Fruit fly (Drosophila melanogaster) whole organism, pupa: ENCODE results near the gene CG7341.

ENCODE experiments used
- CG12605 ChIP-seq: fragments of 200-800 bp; sonication (Bioruptor generic); IDR thresholded peaks from 2 replicates; pipeline ENCODE4 v1.3.6; 2022; ENCODE audit warnings: missing biosample characterization, missing genetic modification characterization
- CG32121 ChIP-seq: fragments of 200-800 bp; sonication (Bioruptor generic); IDR thresholded peaks from 2 replicates; pipeline ENCODE4 v1.3.6; 2022; ENCODE audit warnings: missing biosample characterization, missing genetic modification characterization
- CG34367 ChIP-seq: fragments of 200-800 bp; sonication (Bioruptor generic); optimal IDR thresholded peaks from 2 replicates; lab custom pipeline; 2018; ENCODE audit warnings: missing biosample characterization, mild to moderate bottlenecking, missing genetic modification characterization
- CG4496 ChIP-seq: fragments of 200-800 bp; sonication (Bioruptor generic); IDR thresholded peaks from 3 replicates; pipeline ENCODE4 v1.3.6; 2022; ENCODE audit warnings: missing biosample characterization, missing genetic modification characterization
- CG8159 ChIP-seq: fragments of 200-800 bp; sonication (Bioruptor generic); optimal IDR thresholded peaks from 3 replicates; lab custom pipeline; 2018; ENCODE audit warnings: missing biosample characterization, mild to moderate bottlenecking, missing genetic modification characterization, moderate library complexity
- CG9948 ChIP-seq: fragments of 200-800 bp; sonication (Bioruptor generic); optimal IDR thresholded peaks from 2 replicates; lab custom pipeline; 2018; ENCODE audit warnings: missing biosample characterization, mild to moderate bottlenecking, missing genetic modification characterization, moderate library complexity
- D1 ChIP-seq: fragments of 200-800 bp; sonication (Bioruptor generic); optimal IDR thresholded peaks from 2 replicates; lab custom pipeline; 2018; ENCODE audit warnings: missing biosample characterization, mild to moderate bottlenecking, missing genetic modification characterization, moderate library complexity
- Ets98B ChIP-seq: fragments of 200-800 bp; sonication (Bioruptor generic); IDR thresholded peaks from 2 replicates; pipeline ENCODE4 v1.3.6; 2022; ENCODE audit warnings: missing biosample characterization, missing genetic modification characterization
- Pif1A ChIP-seq: fragments of 200-800 bp; sonication (Bioruptor generic); optimal IDR thresholded peaks from 3 replicates; lab custom pipeline; 2016; ENCODE audit warnings: missing biosample characterization, missing genetic modification characterization
- Pif1B ChIP-seq: fragments of 200-800 bp; sonication (Bioruptor generic); optimal IDR thresholded peaks from 3 replicates; lab custom pipeline; 2016; ENCODE audit warnings: missing biosample characterization, missing genetic modification characterization
- rn ChIP-seq: fragments of 200-800 bp; sonication (Bioruptor generic); IDR thresholded peaks from 2 replicates; pipeline ENCODE4 v1.3.6; 2022; ENCODE audit warnings: missing biosample characterization, missing genetic modification characterization

- no peak for TF ChIP-seq Pif1A
- TF ChIP-seq Ets98B (GFP tag; lab: Robert Waterston, UW) = no peak
- TF ChIP-seq CG4496 (GFP tag; lab: Robert Waterston, UW) = no peak
- no peak for TF ChIP-seq Pif1B (GFP tag; lab: Kevin White, UChicago)
- no peak for TF ChIP-seq CG34367 (tag; lab: Kevin White, UChicago)
- no peak for TF ChIP-seq CG9948 (tag; lab: Kevin White, UChicago)
- peak; percentile 17 for TF ChIP-seq CG8159 (tag; lab: Kevin White, UChicago)
- TF ChIP-seq D1 (tag; lab: Kevin White, UChicago) = peak; percentile 96
- TF ChIP-seq CG32121 (GFP tag; lab: Robert Waterston, UW) = no peak
- TF ChIP-seq rn (GFP tag; lab: Robert Waterston, UW) = no peak
- no peak for TF ChIP-seq CG12605 (GFP tag; lab: Robert Waterston, UW)
Measured at dm6 chr3L:18088027-18088426, 24.7 kb upstream of the CG7341 start.
